Worm (Caenorhabditis elegans): ENCODE results near the gene Y43F8B.19.

DNA sequence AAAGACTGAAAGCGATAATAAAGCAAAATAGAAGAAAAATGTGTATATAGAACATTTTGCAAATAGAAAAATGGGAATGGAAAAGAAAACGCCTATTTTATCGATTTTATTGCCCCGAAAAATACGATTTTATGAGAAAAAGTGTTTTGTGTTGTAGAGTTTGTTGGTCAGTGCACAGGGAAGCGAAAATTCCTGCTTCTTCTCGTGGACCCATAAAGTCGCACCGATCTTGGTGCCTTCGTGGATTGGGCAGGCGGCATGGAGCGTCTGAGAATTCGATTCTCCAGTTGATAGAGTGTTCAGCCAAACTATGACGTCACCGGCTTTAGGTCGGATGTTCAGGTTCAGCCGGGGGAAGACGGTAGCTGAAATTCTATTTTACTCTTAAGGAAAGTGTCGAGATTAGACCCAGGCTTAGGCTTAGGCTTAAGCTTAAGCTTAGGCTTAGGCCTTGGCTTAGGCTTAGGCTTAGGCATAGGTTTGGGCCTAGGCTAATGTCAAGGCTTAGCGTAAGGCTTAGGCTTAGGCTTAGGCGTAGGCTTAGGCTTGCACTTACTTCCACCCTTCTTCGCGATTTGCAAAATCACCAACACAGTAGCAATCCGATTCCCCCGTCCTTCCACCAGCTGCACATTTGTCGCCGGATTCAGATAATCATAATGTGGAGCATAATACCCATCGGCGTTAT is at the start of gene Y43F8B.19:
- TF ChIP-seq pros-1 (tag; optimal IDR thresholded peaks at IDR 0.05) (no peak), che-1 (tag; optimal IDR thresholded peaks at IDR 0.05) (no peak), ref-2 (tag; optimal IDR thresholded peaks at IDR 0.05) (no peak), dve-1 (tag; optimal IDR thresholded peaks at IDR 0.05) (no peak), elt-2 (tag; optimal IDR thresholded peaks at IDR 0.05) (no peak), gmeb-2 (tag; optimal IDR thresholded peaks at IDR 0.05) (no peak), ama-1 (optimal IDR thresholded peaks at IDR 0.05) (no peak), lin-11 (tag; optimal IDR thresholded peaks at IDR 0.05) (no peak), unc-86 (tag; optimal IDR thresholded peaks at IDR 0.05) (no peak)

Data from whole organism, late embryonic.